Worm (Caenorhabditis elegans): Measurements from ENCODE around the gene athp-2.

The athp-2 gene

ce11 chrII:4334448-4334847 lies 5.5 kb upstream of the athp-2 start, which contains the start of gene madf-3:
madf-3 (plus strand) TSS chrII:4334748.
- TF ChIP-seq hmg-20 (GFP tag; IDR thresholded peaks at IDR 0.05) (no peak), hlh-12 (tag; optimal IDR thresholded peaks at IDR 0.05) (no peak), egl-44 (GFP tag; IDR thresholded peaks at IDR 0.05) (no peak), F23B12.7 (tag; optimal IDR thresholded peaks at IDR 0.05; ENCODE audit: insufficient read depth) (no peak), xnd-1 (tag; optimal IDR thresholded peaks at IDR 0.05) (no peak), ztf-22 (GFP tag; optimal IDR thresholded peaks at IDR 0.05) (no peak), attf-5 (GFP tag; optimal IDR thresholded peaks at IDR 0.05) (no peak), dox-1 (GFP tag; IDR thresholded peaks at IDR 0.05) (no peak), T26A5.8 (tag; optimal IDR thresholded peaks at IDR 0.05) (no peak), ceh-79 (tag; optimal IDR thresholded peaks at IDR 0.05) (no peak)

DNA sequence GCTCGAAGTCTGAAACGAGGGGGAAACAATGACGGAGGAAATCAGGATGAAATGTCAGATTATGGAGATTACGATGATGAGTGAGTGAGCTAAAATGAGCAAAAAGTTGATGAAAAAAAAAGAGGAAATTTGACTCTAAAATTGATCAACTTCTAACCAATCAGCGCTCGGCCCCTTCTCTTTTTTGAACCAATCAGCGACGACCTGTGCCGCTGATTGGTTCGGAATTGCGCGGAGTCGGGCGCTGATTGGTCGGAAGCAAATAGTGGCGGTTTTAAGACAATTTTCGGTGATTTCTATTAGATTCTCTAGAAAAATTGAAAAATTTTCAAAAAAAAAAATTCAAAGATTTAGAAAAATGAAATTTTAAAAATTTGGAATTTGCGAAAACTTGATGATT lies 2.3 kb upstream of the athp-2 start:
- TF ChIP-seq ceh-91 (GFP tag; IDR thresholded peaks at IDR 0.05) = no peak
- no peak for TF ChIP-seq hsf-1 (GFP tag; IDR thresholded peaks at IDR 0.05)
- no peak for TF ChIP-seq ztf-26 (tag; optimal IDR thresholded peaks at IDR 0.05)
- TF ChIP-seq egl-18 (GFP tag; IDR thresholded peaks at IDR 0.05) = no peak
- TF ChIP-seq aptf-3 (GFP tag; IDR thresholded peaks at IDR 0.05) = no peak
- no peak for TF ChIP-seq unc-62 (GFP tag; optimal IDR thresholded peaks at IDR 0.05)
- TF ChIP-seq F22D6.2 (tag; optimal IDR thresholded peaks at IDR 0.05) = no peak
- no peak for TF ChIP-seq K12H6.12 (tag; optimal IDR thresholded peaks at IDR 0.05)
- TF ChIP-seq nhr-179 (tag; optimal IDR thresholded peaks at IDR 0.05) = no peak
- no peak for TF ChIP-seq attf-6 (GFP tag; IDR thresholded peaks at IDR 0.05)
- TF ChIP-seq pbrm-1 (GFP tag; IDR thresholded peaks at IDR 0.05) = no peak
- TF ChIP-seq cebp-1 (GFP tag; IDR thresholded peaks at IDR 0.05) = no peak
- TF ChIP-seq cebp-1 (tag; optimal IDR thresholded peaks at IDR 0.05) = no peak
- no peak for TF ChIP-seq Y53F4B.3 (GFP tag; IDR thresholded peaks at IDR 0.05)
- no peak for TF ChIP-seq tbx-9 (tag; optimal IDR thresholded peaks at IDR 0.05; ENCODE audit: borderline replicate concordance)
- TF ChIP-seq tbp1 (GFP tag; optimal IDR thresholded peaks at IDR 0.05) = no peak
- TF ChIP-seq athp-1 (tag; optimal IDR thresholded peaks at IDR 0.05) = no peak
- no peak for TF ChIP-seq nfya-2 (GFP tag; IDR thresholded peaks at IDR 0.05)
- no peak for TF ChIP-seq F33H1.4 (GFP tag; IDR thresholded peaks at IDR 0.05)
- no peak for TF ChIP-seq repo-1 (tag; optimal IDR thresholded peaks at IDR 0.05)
- no peak for TF ChIP-seq ceh-27 (GFP tag; optimal IDR thresholded peaks at IDR 0.05)

DNA sequence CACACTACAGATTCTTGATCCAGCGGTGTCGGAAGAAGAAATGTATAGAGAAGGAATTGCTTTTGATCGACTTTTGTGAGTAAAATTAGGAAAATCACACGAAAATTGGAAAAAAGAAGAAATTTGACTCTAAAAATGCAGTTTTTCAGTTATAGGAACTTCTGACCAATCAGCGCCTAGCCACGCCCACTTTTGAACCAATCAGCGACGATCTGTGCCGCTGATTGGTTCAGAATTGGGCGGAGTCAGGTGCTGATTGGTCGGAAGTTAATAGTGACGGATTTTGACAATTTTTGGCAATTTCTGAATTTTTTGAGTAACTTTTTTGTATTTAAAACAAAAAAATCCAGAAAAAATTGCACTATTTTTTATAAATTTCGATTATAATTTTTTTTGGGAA lies 1.5 kb downstream of the athp-2 start:
- TF ChIP-seq unc-130 (GFP tag; optimal IDR thresholded peaks at IDR 0.05) (no peak), nfyb-1 (GFP tag; IDR thresholded peaks at IDR 0.05) (peak; percentile 90), zfh-2 (GFP tag; conservative IDR thresholded peaks at IDR 0.05) (no peak), ztf-22 (GFP tag; optimal IDR thresholded peaks at IDR 0.05) (no peak)

DNA sequence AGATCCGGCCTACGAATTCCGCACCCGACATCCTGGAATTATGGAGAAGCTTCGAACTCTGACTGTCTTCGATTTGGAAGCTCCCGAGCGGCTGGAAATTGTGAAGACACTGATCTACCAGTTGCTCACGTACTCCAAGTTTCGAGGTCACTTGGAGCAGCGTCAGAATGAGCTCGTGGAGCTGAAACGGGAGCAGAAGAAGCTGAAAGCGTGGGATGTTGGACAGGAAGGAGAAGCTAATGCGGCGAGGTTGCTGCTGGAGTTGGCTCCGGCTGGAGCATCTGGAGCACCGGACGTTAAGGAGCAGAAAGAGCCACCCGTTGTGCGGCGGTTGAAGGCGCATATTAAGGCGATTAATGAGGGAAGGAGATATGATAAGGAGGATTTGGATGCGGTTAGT lies 4.3 kb downstream of the athp-2 start:
- TF ChIP-seq aptf-3 (GFP tag; IDR thresholded peaks at IDR 0.05) (no peak), zfh-2 (GFP tag; conservative IDR thresholded peaks at IDR 0.05) (peak; percentile 84)

ce11 chrII:4350888-4351287 lies 10.9 kb downstream of the athp-2 start, which contains the start of gene H20J04.9:
H20J04.9 (plus strand) TSS chrII:4351188.
- TF ChIP-seq lsl-1 (GFP tag; optimal IDR thresholded peaks at IDR 0.05) (no peak), Y67H2A.10 (GFP tag; conservative IDR thresholded peaks at IDR 0.05) (no peak), somi-1 (GFP tag; optimal IDR thresholded peaks at IDR 0.05) (no peak), madf-10 (tag; optimal IDR thresholded peaks at IDR 0.05) (no peak), mcd-1 (GFP tag; IDR thresholded peaks at IDR 0.05) (no peak), F57C9.4 (tag; optimal IDR thresholded peaks at IDR 0.05) (no peak), let-607 (tag; optimal IDR thresholded peaks at IDR 0.05) (no peak), rcor-1 (GFP tag; IDR thresholded peaks at IDR 0.05) (no peak), snpc-4 (GFP tag; optimal IDR thresholded peaks at IDR 0.05) (no peak), snpc-4 (tag; optimal IDR thresholded peaks at IDR 0.05) (no peak)

All from whole organism, young adult.